Fruit fly (Drosophila melanogaster): Measurements from ENCODE around the gene CG31664.

DNA sequence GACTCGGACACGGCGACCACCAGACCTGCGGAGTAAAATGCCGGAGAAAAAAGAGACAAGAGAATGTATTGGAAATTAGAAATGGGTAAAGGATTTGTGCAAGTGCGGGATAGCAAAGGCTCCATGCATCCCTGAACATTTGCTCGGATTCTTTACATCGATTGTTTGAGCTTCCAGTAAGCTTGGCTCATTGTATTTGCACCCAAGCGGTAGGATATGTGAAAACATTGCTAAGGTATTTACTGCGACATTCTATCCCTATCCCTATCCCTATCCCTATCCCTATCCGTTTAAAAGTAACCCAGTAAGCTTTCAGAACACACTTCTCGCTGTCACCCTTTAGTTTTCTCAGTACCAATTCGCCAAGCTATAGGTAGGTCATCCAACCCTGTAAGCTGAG lies 43.2 kb upstream of the CG31664 start, which contains the start of gene CG7295:
- TF ChIP-seq CG9948 (tag; optimal IDR thresholded peaks at IDR 0.05): no peak
- no peak for TF ChIP-seq rn (GFP tag; IDR thresholded peaks at IDR 0.05)
- no peak for TF ChIP-seq CG32121 (GFP tag; IDR thresholded peaks at IDR 0.05)
